Worm (Caenorhabditis elegans) whole organism, L2 larva: ENCODE results near the gene seld-1.

Source experiments
- nhr-12 ChIP-seq: fragments of 150-350 bp; optimal IDR thresholded peaks from 2 replicates; lab custom pipeline; 2014; ENCODE audit warnings: missing biosample characterization, missing genetic modification characterization
- zag-1 ChIP-seq: fragments of 150-350 bp; optimal IDR thresholded peaks from 2 replicates; lab custom pipeline; 2014; ENCODE audit warnings: missing biosample characterization, missing genetic modification characterization
- ztf-11 ChIP-seq: sonication (generic microtip); optimal IDR thresholded peaks from 2 replicates; lab custom pipeline; 2017; ENCODE audit warnings: missing biosample characterization, missing genetic modification characterization

- TF ChIP-seq zag-1 (tag; lab: Kevin White, UChicago), result no peak
- TF ChIP-seq ztf-11 (tag; lab: Kevin White, UChicago), result no peak
- TF ChIP-seq nhr-12 (tag; lab: Kevin White, UChicago), result no peak
Measured at ce11 chrIV:13540165-13540564, 34.9 kb downstream of the seld-1 start, which contains the start of gene rsd-2.
